Worm (Caenorhabditis elegans): ENCODE results near the gene F12E12.1.

F12E12.1 gene

DNA sequence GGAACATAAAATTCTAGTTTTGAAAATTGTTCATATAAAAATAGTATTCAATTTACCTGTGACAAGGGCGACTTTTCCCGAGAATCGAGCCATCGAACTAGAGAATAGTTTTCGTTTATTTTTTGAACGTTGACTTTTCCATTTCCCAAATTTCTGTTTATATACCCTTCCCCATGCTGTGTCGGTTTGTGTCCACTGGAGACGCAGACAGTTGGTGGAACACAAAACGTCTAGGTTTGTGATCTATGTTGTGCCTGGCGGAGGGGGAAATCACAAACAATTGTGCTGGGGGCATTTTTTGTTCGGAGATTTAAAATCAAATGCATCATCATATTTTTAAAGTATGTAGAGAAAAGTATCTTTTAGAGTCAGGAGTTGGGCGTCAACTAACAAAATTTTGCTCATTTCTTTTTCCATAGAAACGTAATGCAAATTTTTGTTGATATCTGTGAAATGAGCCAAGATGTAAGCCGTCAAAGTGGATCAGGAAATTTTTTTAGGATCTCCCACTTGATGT, 2.1 kb downstream of the F12E12.1 start, which contains the start of gene nta-1:
TSS of gene nta-1 (minus strand) at position 131 of the 517 bp plus-strand sequence.
- TF ChIP-seq sma-9 (GFP tag; optimal IDR thresholded peaks at IDR 0.05), result peak; percentile 62
- TF ChIP-seq sma-9 (tag; optimal IDR thresholded peaks at IDR 0.05), result no peak
- TF ChIP-seq unc-55 (GFP tag; optimal IDR thresholded peaks at IDR 0.05), result no peak

DNA sequence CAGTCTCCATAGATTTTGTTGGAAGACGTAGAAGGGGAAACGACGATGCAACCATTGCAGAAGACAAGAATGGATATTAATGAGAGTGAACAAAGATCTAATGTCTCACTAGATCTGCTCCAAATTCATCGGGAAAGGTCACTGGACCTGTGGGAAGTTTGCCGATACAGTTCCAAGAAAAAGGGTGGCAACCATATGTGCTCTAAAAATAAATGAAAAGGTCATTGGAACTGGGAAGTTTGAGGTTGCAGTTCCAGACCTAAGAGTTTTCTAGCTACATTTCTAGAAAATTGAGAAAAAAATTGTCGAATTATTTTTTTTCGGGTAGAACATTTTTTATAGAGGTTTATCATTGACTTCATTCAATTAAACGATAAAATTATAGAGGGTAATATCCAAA, 5.7 kb downstream of the F12E12.1 start, which contains the start of gene fbxb-92:
TSS of gene fbxb-92 (minus strand) at position 101 of the 400 bp plus-strand sequence.
- TF ChIP-seq zag-1 (tag; optimal IDR thresholded peaks at IDR 0.05) (no peak), aly-2 (tag; optimal IDR thresholded peaks at IDR 0.05) (no peak), nhr-6 (tag; optimal IDR thresholded peaks at IDR 0.05) (no peak), unc-62 (GFP tag; optimal IDR thresholded peaks at IDR 0.05) (no peak), sma-9 (GFP tag; optimal IDR thresholded peaks at IDR 0.05) (no peak), sma-9 (tag; optimal IDR thresholded peaks at IDR 0.05) (no peak), R02D3.7 (tag; optimal IDR thresholded peaks at IDR 0.05) (no peak), unc-39 (tag; optimal IDR thresholded peaks at IDR 0.05) (no peak), nhr-21 (tag; optimal IDR thresholded peaks at IDR 0.05) (no peak), ztf-1 (GFP tag; conservative IDR thresholded peaks at IDR 0.05) (no peak), nhr-10 (tag; optimal IDR thresholded peaks at IDR 0.05) (no peak), blmp-1 (tag; optimal IDR thresholded peaks at IDR 0.05; ENCODE audit: insufficient read depth) (no peak), lin-13 (GFP tag; optimal IDR thresholded peaks at IDR 0.05) (no peak), nhr-77 (tag; optimal IDR thresholded peaks at IDR 0.05) (no peak), elt-3 (tag; optimal IDR thresholded peaks at IDR 0.05) (no peak), ztf-11 (tag; optimal IDR thresholded peaks at IDR 0.05) (no peak), elt-1 (tag; optimal IDR thresholded peaks at IDR 0.05) (no peak), nhr-129 (tag; optimal IDR thresholded peaks at IDR 0.05) (no peak), crh-2 (tag; optimal IDR thresholded peaks at IDR 0.05) (no peak), mdl-1 (tag; optimal IDR thresholded peaks at IDR 0.05) (no peak), fos-1 (tag; optimal IDR thresholded peaks at IDR 0.05) (no peak)

DNA sequence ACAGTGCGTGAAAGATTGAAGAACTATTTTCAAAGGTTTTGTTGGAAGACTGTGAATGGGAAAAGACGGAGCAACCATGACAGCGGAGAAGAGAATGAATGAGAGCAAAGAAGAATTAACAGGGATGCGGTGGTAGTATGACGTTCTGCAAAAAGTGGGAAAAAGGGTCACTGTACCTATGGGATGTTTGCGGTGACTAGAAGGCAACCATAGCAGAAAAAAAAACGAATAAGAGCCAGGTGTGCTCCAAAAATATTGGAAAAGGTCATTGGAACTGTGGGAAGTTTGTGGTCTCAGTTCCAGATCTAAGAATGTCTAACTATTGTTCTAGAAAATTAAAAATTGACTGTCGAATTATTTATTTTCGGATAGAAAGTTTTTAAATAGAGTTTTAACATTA, 7.0 kb downstream of the F12E12.1 start, which contains the start of gene fbxb-90:
TSS of gene fbxb-90 (minus strand) at position 101 of the 400 bp plus-strand sequence.
- TF ChIP-seq ama-1 (optimal IDR thresholded peaks at IDR 0.05) (no peak), snpc-4 (tag; optimal IDR thresholded peaks at IDR 0.05) (no peak), lin-11 (tag; optimal IDR thresholded peaks at IDR 0.05) (no peak), ztf-4 (tag; optimal IDR thresholded peaks at IDR 0.05) (no peak), lsy-2 (tag; optimal IDR thresholded peaks at IDR 0.05) (no peak)

DNA sequence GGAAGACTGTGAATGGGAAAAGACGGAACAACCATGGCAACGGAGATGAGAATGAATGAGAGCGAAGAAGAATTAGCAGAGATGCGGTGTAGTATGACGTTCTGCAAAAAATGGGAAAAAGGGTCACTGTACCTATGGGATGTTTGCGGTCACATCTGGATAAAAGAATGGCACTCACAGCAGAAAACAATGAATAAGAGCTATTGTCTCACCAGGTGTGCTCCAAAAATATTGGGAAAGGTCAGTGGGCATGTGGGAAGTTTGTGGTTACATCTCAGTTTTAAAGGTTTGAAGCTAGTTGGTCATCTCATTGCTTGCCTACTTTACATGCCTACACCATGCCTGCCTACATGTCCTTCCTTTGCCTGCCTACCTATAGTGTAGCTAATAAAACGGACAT, 9.0 kb downstream of the F12E12.1 start, which contains the start of gene fbxb-91:
TSS of gene fbxb-91 (minus strand) at position 101 of the 400 bp plus-strand sequence.
- TF ChIP-seq mdl-1 (tag; optimal IDR thresholded peaks at IDR 0.05) (no peak), ztf-1 (GFP tag; conservative IDR thresholded peaks at IDR 0.05) (no peak), nhr-10 (tag; optimal IDR thresholded peaks at IDR 0.05) (no peak), nhr-11 (tag; optimal IDR thresholded peaks at IDR 0.05) (no peak), dmd-4 (tag; optimal IDR thresholded peaks at IDR 0.05) (no peak), nhr-21 (tag; optimal IDR thresholded peaks at IDR 0.05) (no peak), nhr-6 (tag; optimal IDR thresholded peaks at IDR 0.05) (no peak)

- TF ChIP-seq aly-2 (tag; optimal IDR thresholded peaks at IDR 0.05) (no peak), ama-1 (optimal IDR thresholded peaks at IDR 0.05) (no peak), crh-2 (tag; optimal IDR thresholded peaks at IDR 0.05) (no peak), ZK546.5 (tag; optimal IDR thresholded peaks at IDR 0.05) (no peak), nhr-237 (tag; optimal IDR thresholded peaks at IDR 0.05) (no peak), elt-1 (tag; optimal IDR thresholded peaks at IDR 0.05) (no peak)
Measured at ce11 chrII:3752184-3752583, 10.5 kb downstream of the F12E12.1 start, which contains the start of gene sdz-11. Gene sdz-11, minus strand, starts transcription at chrII:3752284.

DNA sequence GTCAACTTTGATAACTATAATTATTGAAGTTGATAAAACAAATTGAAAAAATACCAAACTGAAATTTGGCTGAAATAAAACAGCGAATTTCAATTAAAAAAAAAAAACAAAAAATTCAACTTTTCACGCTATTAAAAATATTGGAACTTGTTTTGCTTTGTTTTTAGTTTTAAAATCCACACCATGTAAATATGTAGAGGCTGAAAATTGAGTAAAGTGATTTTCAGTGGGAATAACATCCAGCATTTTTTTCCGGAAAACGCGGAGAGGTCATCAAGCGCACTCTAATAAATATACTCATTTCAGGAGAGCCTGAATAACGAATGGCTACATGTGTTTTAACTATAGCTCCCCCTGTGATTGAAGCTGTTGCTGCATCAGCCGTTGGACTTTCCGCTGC, 11.9 kb downstream of the F12E12.1 start, which contains the start of gene rcd-1:
TSS of gene rcd-1 (plus strand) at position 301 of the 400 bp plus-strand sequence.
- TF ChIP-seq elt-1 (tag; optimal IDR thresholded peaks at IDR 0.05) (no peak), unc-39 (tag; optimal IDR thresholded peaks at IDR 0.05) (no peak), peb-1 (tag; optimal IDR thresholded peaks at IDR 0.05) (no peak), ceh-82 (tag; optimal IDR thresholded peaks at IDR 0.05) (no peak), skn-1 (tag; optimal IDR thresholded peaks at IDR 0.05) (no peak), nhr-23 (tag; optimal IDR thresholded peaks at IDR 0.05) (no peak), unc-62 (GFP tag; optimal IDR thresholded peaks at IDR 0.05) (no peak), blmp-1 (tag; optimal IDR thresholded peaks at IDR 0.05; ENCODE audit: insufficient read depth) (no peak), lsy-2 (tag; optimal IDR thresholded peaks at IDR 0.05) (no peak)

Measured in whole organism, L2 larva.